Worm (Caenorhabditis elegans) whole organism, L4 larva: ENCODE results near the gene C56C10.7.

Source experiments
- F49E8.2 ChIP-seq: sonication (generic microtip); optimal IDR thresholded peaks from 2 replicates; lab custom pipeline; 2016; ENCODE audit warnings: missing compliant biosample characterization, mild to moderate bottlenecking, missing genetic modification characterization, borderline replicate concordance
- T26A8.4 ChIP-seq: fragments of 200-800 bp; sonication (Bioruptor generic); IDR thresholded peaks from 2 replicates; pipeline ENCODE4 v1.3.6; 2022; ENCODE audit warnings: missing genetic modification characterization, missing compliant biosample characterization
- Y105C5A.15 ChIP-seq: fragments of 200-800 bp; sonication (Bioruptor generic); IDR thresholded peaks from 2 replicates; pipeline ENCODE4 v1.3.6; 2022; ENCODE audit warnings: missing genetic modification characterization, missing compliant biosample characterization
- ZK546.5 ChIP-seq, 2 experiments: sonication (generic microtip); optimal IDR thresholded peaks; 2 replicates each; lab custom pipeline; 2017; ENCODE audit warnings: missing biosample characterization in 2 of 2, missing genetic modification characterization in 2 of 2
- aha-1 ChIP-seq: fragments of 150-350 bp; peaks from one replicate; lab custom pipeline; 2014; ENCODE audit warnings: missing biosample characterization, missing genetic modification characterization
- ceh-28 ChIP-seq: fragments of 150-350 bp; optimal IDR thresholded peaks from 2 replicates; lab custom pipeline; 2014; ENCODE audit warnings: missing biosample characterization, missing genetic modification reagents, missing genetic modification characterization
- ceh-82 ChIP-seq: sonication (generic microtip); optimal IDR thresholded peaks from 2 replicates; lab custom pipeline; 2017; ENCODE audit warnings: missing biosample characterization, missing genetic modification characterization
- ces-1 ChIP-seq: fragments of 150-350 bp; sonication (generic microtip); optimal IDR thresholded peaks from 4 replicates; lab custom pipeline; 2014; ENCODE audit warnings: missing biosample characterization, missing genetic modification reagents, missing genetic modification characterization
- daf-16 ChIP-seq, 3 experiments: sonication (generic microtip); optimal IDR thresholded peaks; 2 replicates each; lab custom pipeline; 2016 to 2017; ENCODE audit warnings: missing genetic modification characterization in 3 of 3, missing genetic modification reagents in 3 of 3, mild to moderate bottlenecking in 2 of 3, missing compliant biosample characterization in 2 of 3, missing biosample characterization in 1 of 3, moderate library complexity in 1 of 3
- dmd-6 ChIP-seq: fragments of 200-800 bp; sonication (Bioruptor generic); IDR thresholded peaks from 2 replicates; pipeline ENCODE4 v1.3.6; 2022; ENCODE audit warnings: missing genetic modification reagents, missing genetic modification characterization, missing compliant biosample characterization
- dpl-1 ChIP-seq: fragments of 150-350 bp; optimal IDR thresholded peaks from 2 replicates; lab custom pipeline; 2014; ENCODE audit warnings: missing biosample characterization, missing genetic modification reagents, missing genetic modification characterization
- duxl-1 ChIP-seq: sonication (generic microtip); optimal IDR thresholded peaks from 2 replicates; lab custom pipeline; 2016; ENCODE audit warnings: mild to moderate bottlenecking, missing genetic modification characterization, moderate library complexity, missing compliant biosample characterization; ENCODE audit not compliant: poor library complexity
- dve-1 ChIP-seq: sonication (generic microtip); optimal IDR thresholded peaks from 2 replicates; lab custom pipeline; 2017; ENCODE audit warnings: antibody characterized with exemption, mild to moderate bottlenecking, missing genetic modification characterization, missing compliant biosample characterization; ENCODE audit not compliant: insufficient read depth
- egl-43 ChIP-seq: fragments of 200-800 bp; sonication (Bioruptor generic); IDR thresholded peaks from 2 replicates; pipeline ENCODE4 v1.3.6; 2022; ENCODE audit warnings: missing genetic modification reagents, missing genetic modification characterization, missing compliant biosample characterization
- gei-8 ChIP-seq: fragments of 200-800 bp; sonication (Bioruptor generic); optimal IDR thresholded peaks from 2 replicates; lab custom pipeline; 2018; ENCODE audit warnings: mild to moderate bottlenecking, missing genetic modification characterization, missing compliant biosample characterization
- hlh-11 ChIP-seq: fragments of 200-800 bp; sonication (Bioruptor generic); optimal IDR thresholded peaks from 2 replicates; lab custom pipeline; 2018; ENCODE audit warnings: mild to moderate bottlenecking, missing genetic modification characterization, missing compliant biosample characterization
- lin-1 ChIP-seq: fragments of 200-800 bp; sonication (Bioruptor generic); IDR thresholded peaks from 2 replicates; pipeline ENCODE4 v1.3.6; 2022; ENCODE audit warnings: missing genetic modification reagents, missing genetic modification characterization, missing compliant biosample characterization
- mdl-1 ChIP-seq, 2 experiments: fragments of 150-350 bp in 1 of 2; sonication (generic microtip) in 1 of 2; optimal IDR thresholded peaks; 2 replicates each; lab custom pipeline; 2014 to 2017; ENCODE audit warnings: missing biosample characterization in 2 of 2, missing genetic modification characterization in 2 of 2
- mdt-29 ChIP-seq: fragments of 200-800 bp; sonication (Bioruptor generic); IDR thresholded peaks from 2 replicates; pipeline ENCODE4 v1.3.6; 2022; ENCODE audit warnings: missing genetic modification reagents, missing genetic modification characterization, missing compliant biosample characterization
- mes-2 ChIP-seq: sonication (generic microtip); optimal IDR thresholded peaks from 2 replicates; lab custom pipeline; 2016; ENCODE audit warnings: missing genotype, mild to moderate bottlenecking, missing genetic modification characterization, missing compliant biosample characterization; ENCODE audit not compliant: poor library complexity, severe bottlenecking
- mxl-3 ChIP-seq: fragments of 200-800 bp; sonication (Bioruptor generic); optimal IDR thresholded peaks from 2 replicates; lab custom pipeline; 2018; ENCODE audit warnings: mild to moderate bottlenecking, missing genetic modification characterization, missing compliant biosample characterization
- nhr-11 ChIP-seq: fragments of 150-350 bp; optimal IDR thresholded peaks from 2 replicates; lab custom pipeline; 2014; ENCODE audit warnings: missing biosample characterization, missing genetic modification characterization
- nhr-28 ChIP-seq: fragments of 150-350 bp; optimal IDR thresholded peaks from 2 replicates; lab custom pipeline; 2014; ENCODE audit warnings: missing biosample characterization, missing genetic modification characterization
- nhr-41 ChIP-seq: fragments of 200-800 bp; sonication (Bioruptor generic); IDR thresholded peaks from 2 replicates; pipeline ENCODE4 v1.3.6; 2022; ENCODE audit warnings: missing genetic modification reagents, missing genetic modification characterization, missing compliant biosample characterization
- nhr-42 ChIP-seq: fragments of 200-800 bp; sonication (Bioruptor generic); IDR thresholded peaks from 2 replicates; pipeline ENCODE4 v1.3.6; 2022; ENCODE audit warnings: missing genetic modification characterization, missing compliant biosample characterization
- nhr-77 ChIP-seq: fragments of 150-350 bp; optimal IDR thresholded peaks from 2 replicates; lab custom pipeline; 2014; ENCODE audit warnings: missing biosample characterization, missing genetic modification characterization
- pha-4 ChIP-seq, 2 experiments: fragments of 150-350 bp in 1 of 2; fragments of 200-800 bp in 1 of 2; sonication (Bioruptor generic) in 1 of 2; IDR thresholded peaks in 1 of 2; optimal IDR thresholded peaks in 1 of 2; 2 replicates each; pipeline versions ENCODE4 v1.3.6 to Lab custom; 2014 to 2022; ENCODE audit warnings: missing genetic modification characterization in 2 of 2, missing genetic modification reagents in 2 of 2, missing biosample characterization in 1 of 2, missing compliant biosample characterization in 1 of 2
- pqm-1 ChIP-seq: sonication (generic microtip); optimal IDR thresholded peaks from 2 replicates; lab custom pipeline; 2017; ENCODE audit warnings: missing biosample characterization, missing genetic modification characterization
- sdz-12 ChIP-seq: fragments of 200-800 bp; sonication (Bioruptor generic); optimal IDR thresholded peaks from 2 replicates; lab custom pipeline; 2018; ENCODE audit warnings: mild to moderate bottlenecking, missing genetic modification characterization, missing compliant biosample characterization
- set-16 ChIP-seq: fragments of 200-800 bp; sonication (Bioruptor generic); IDR thresholded peaks from 2 replicates; pipeline ENCODE4 v1.3.6; 2022; ENCODE audit warnings: missing genetic modification reagents, missing genetic modification characterization, missing compliant biosample characterization
- spr-3 ChIP-seq: fragments of 200-800 bp; sonication (Bioruptor generic); optimal IDR thresholded peaks from 2 replicates; lab custom pipeline; 2018; ENCODE audit warnings: mild to moderate bottlenecking, missing genetic modification characterization, missing compliant biosample characterization
- tra-1 ChIP-seq: fragments of 200-800 bp; sonication (Bioruptor generic); IDR thresholded peaks from 2 replicates; pipeline ENCODE4 v1.3.6; 2022; ENCODE audit warnings: missing genetic modification reagents, missing genetic modification characterization, missing compliant biosample characterization
- unc-62 ChIP-seq, 3 experiments: fragments of 150-350 bp in 1 of 3; sonication (generic microtip); optimal IDR thresholded peaks in 2 of 3; peaks in 1 of 3; 1 replicate in 1 of 3; 2 replicates in 2 of 3; lab custom pipeline; 2014 to 2017; ENCODE audit warnings: missing biosample characterization in 3 of 3, missing genetic modification characterization in 3 of 3, missing genetic modification reagents in 3 of 3, missing genotype in 1 of 3
- zag-1 ChIP-seq: fragments of 150-350 bp; optimal IDR thresholded peaks from 2 replicates; lab custom pipeline; 2014; ENCODE audit warnings: missing biosample characterization, missing genetic modification characterization
- zfp-3 ChIP-seq: fragments of 200-800 bp; sonication (Bioruptor generic); conservative IDR thresholded peaks from 2 replicates; pipeline ENCODE4 v1.3.6; 2022; ENCODE audit warnings: missing genetic modification reagents, missing genetic modification characterization, missing compliant biosample characterization
- zip-11 ChIP-seq: fragments of 200-800 bp; sonication (Bioruptor generic); IDR thresholded peaks from 2 replicates; pipeline ENCODE4 v1.3.6; 2022; ENCODE audit warnings: missing genetic modification characterization, missing compliant biosample characterization

C56C10.7 gene

ce11 chrII:6615232-6616029, 28.1 kb upstream of the C56C10.7 start:
- TF ChIP-seq pha-4 (GFP tag; IDR thresholded peaks at IDR 0.05; lab: Robert Waterston, UW), result no peak
- no peak for TF ChIP-seq pha-4 (tag; optimal IDR thresholded peaks at IDR 0.05; lab: Kevin White, UChicago)
- TF ChIP-seq nhr-11 (tag; lab: Kevin White, UChicago), result no peak
- TF ChIP-seq mxl-3 (GFP tag; lab: Kevin White, UChicago), result peak; percentile 64
- TF ChIP-seq hlh-11 (tag; lab: Kevin White, UChicago), result peak; percentile 75
- no peak for TF ChIP-seq mdt-29 (GFP tag; lab: Robert Waterston, UW)
- TF ChIP-seq ces-1, result no peak
- TF ChIP-seq nhr-28 (tag; lab: Kevin White, UChicago), result peak; percentile 76
- TF ChIP-seq T26A8.4 (GFP tag; lab: Robert Waterston, UW), result 0 out of 2 replicates have a peak, but pooled peaks have one; percentile 14
- TF ChIP-seq dve-1 (tag; lab: Kevin White, UChicago), result peak; percentile 66
- TF ChIP-seq set-16 (GFP tag; lab: Robert Waterston, UW), result no peak
- no peak for TF ChIP-seq gei-8 (GFP tag; lab: Kevin White, UChicago)
- no peak for TF ChIP-seq ceh-82
- TF ChIP-seq sdz-12, result no peak
- no peak for TF ChIP-seq zfp-3
- TF ChIP-seq aha-1 (tag; lab: Kevin White, UChicago), result peak; percentile 29
- TF ChIP-seq mdl-1 (tag; optimal IDR thresholded peaks at IDR 0.05; lab: Kevin White, UChicago), result no peak
- TF ChIP-seq unc-62 (GFP tag; optimal IDR thresholded peaks at IDR 0.05 in 1 of 2; lab: Kevin White, UChicago), result peak in 1 of 2 experiments; percentile 86
- TF ChIP-seq unc-62 (tag; optimal IDR thresholded peaks at IDR 0.05; lab: Kevin White, UChicago), result no peak
- no peak for TF ChIP-seq spr-3
- TF ChIP-seq nhr-42, result no peak
- TF ChIP-seq zip-11 (GFP tag; lab: Robert Waterston, UW), result no peak
- no peak for TF ChIP-seq ceh-28
- no peak for TF ChIP-seq daf-16 (GFP tag; optimal IDR thresholded peaks at IDR 0.05; lab: Kevin White, UChicago)
- peak; percentile 71 for TF ChIP-seq daf-16 (tag; optimal IDR thresholded peaks at IDR 0.05; lab: Kevin White, UChicago)
- TF ChIP-seq dmd-6 (GFP tag; lab: Robert Waterston, UW), result peak; percentile 87
- TF ChIP-seq tra-1 (GFP tag; lab: Robert Waterston, UW), result no peak; the same call in 1 of the 2 replicates
- TF ChIP-seq mes-2 (tag; lab: Kevin White, UChicago), result peak; percentile 22
- TF ChIP-seq nhr-77 (tag; lab: Kevin White, UChicago), result peak; percentile 63
- no peak for TF ChIP-seq F49E8.2
- no peak for TF ChIP-seq dpl-1 (GFP tag; lab: Kevin White, UChicago)
- TF ChIP-seq pqm-1, result peak; percentile 97
- TF ChIP-seq duxl-1 (tag; lab: Kevin White, UChicago), result no peak
- TF ChIP-seq Y105C5A.15 (GFP tag; lab: Robert Waterston, UW), result no peak
- TF ChIP-seq nhr-41 (GFP tag; lab: Robert Waterston, UW), result no peak
- TF ChIP-seq zag-1, result no peak
- 0 out of 2 replicates have a peak, but pooled peaks have one; percentile 39 for TF ChIP-seq lin-1 (GFP tag; lab: Robert Waterston, UW)
- no peak for TF ChIP-seq ZK546.5 (tag; optimal IDR thresholded peaks at IDR 0.05; lab: Kevin White, UChicago)

- TF ChIP-seq daf-16 (GFP tag; optimal IDR thresholded peaks at IDR 0.05; lab: Kevin White, UChicago), result no peak
- peak; percentile 21 for TF ChIP-seq daf-16 (tag; optimal IDR thresholded peaks at IDR 0.05; lab: Kevin White, UChicago)
- peak; percentile 40 for TF ChIP-seq dve-1 (tag; lab: Kevin White, UChicago)
- TF ChIP-seq nhr-28 (tag; lab: Kevin White, UChicago), result peak; percentile 9
- peak; percentile 52 for TF ChIP-seq aha-1 (tag; lab: Kevin White, UChicago)
- TF ChIP-seq egl-43 (GFP tag; lab: Robert Waterston, UW), result no peak
- peak; percentile 43 for TF ChIP-seq dmd-6 (GFP tag; lab: Robert Waterston, UW)
- TF ChIP-seq, all 104 proteins: peak for 5
These were observed 27.1 kb upstream of the C56C10.7 start for ce11 chrII:6614500-6614899.
